Worm (Caenorhabditis elegans) whole organism, L4 larva: ENCODE measurements around the gene tctn-1.

Source experiments
- D1046.2 ChIP-seq: fragments of 200-800 bp; sonication (Bioruptor generic); IDR thresholded peaks from 2 replicates; pipeline ENCODE4 v1.3.6; 2022; ENCODE audit warnings: missing genetic modification characterization, missing compliant biosample characterization
- F26F4.8 ChIP-seq: fragments of 200-800 bp; sonication (Bioruptor generic); conservative IDR thresholded peaks from 2 replicates; pipeline ENCODE4 v1.3.6; 2022; ENCODE audit warnings: missing genetic modification characterization, missing compliant biosample characterization
- F37D6.2 ChIP-seq: sonication (generic microtip); optimal IDR thresholded peaks from 2 replicates; lab custom pipeline; 2016; ENCODE audit warnings: mild to moderate bottlenecking, missing genetic modification characterization, missing compliant biosample characterization
- F44E2.7 ChIP-seq: fragments of 200-800 bp; sonication (Bioruptor generic); IDR thresholded peaks from 2 replicates; pipeline ENCODE4 v2.1.2; 2022; ENCODE audit warnings: missing genetic modification characterization, missing compliant biosample characterization
- F49E8.2 ChIP-seq: sonication (generic microtip); optimal IDR thresholded peaks from 2 replicates; lab custom pipeline; 2016; ENCODE audit warnings: missing compliant biosample characterization, mild to moderate bottlenecking, missing genetic modification characterization, borderline replicate concordance
- T26A8.4 ChIP-seq: fragments of 200-800 bp; sonication (Bioruptor generic); IDR thresholded peaks from 2 replicates; pipeline ENCODE4 v1.3.6; 2022; ENCODE audit warnings: missing genetic modification characterization, missing compliant biosample characterization
- Y105C5A.15 ChIP-seq: fragments of 200-800 bp; sonication (Bioruptor generic); IDR thresholded peaks from 2 replicates; pipeline ENCODE4 v1.3.6; 2022; ENCODE audit warnings: missing genetic modification characterization, missing compliant biosample characterization
- Y75B8A.6 ChIP-seq: fragments of 200-800 bp; sonication (Bioruptor generic); IDR thresholded peaks from 2 replicates; pipeline ENCODE4 v1.3.6; 2022; ENCODE audit warnings: missing genetic modification reagents, missing genetic modification characterization, missing compliant biosample characterization
- ZK337.2 ChIP-seq: fragments of 200-800 bp; sonication (Bioruptor generic); IDR thresholded peaks from 2 replicates; pipeline ENCODE4 v1.3.6; 2022; ENCODE audit warnings: missing genetic modification reagents, missing genetic modification characterization, missing compliant biosample characterization
- ceh-20 ChIP-seq: fragments of 200-800 bp; sonication (Bioruptor generic); IDR thresholded peaks from 2 replicates; pipeline ENCODE4 v1.3.6; 2022; ENCODE audit warnings: missing genetic modification reagents, missing genetic modification characterization, missing compliant biosample characterization
- ctbp-1 ChIP-seq: fragments of 200-800 bp; sonication (Bioruptor generic); IDR thresholded peaks from 2 replicates; pipeline ENCODE4 v1.3.6; 2022; ENCODE audit warnings: missing genetic modification reagents, missing genetic modification characterization, missing compliant biosample characterization
- daf-16 ChIP-seq, 3 experiments: sonication (generic microtip); optimal IDR thresholded peaks; 2 replicates each; lab custom pipeline; 2016 to 2017; ENCODE audit warnings: missing genetic modification characterization in 3 of 3, missing genetic modification reagents in 3 of 3, mild to moderate bottlenecking in 2 of 3, missing compliant biosample characterization in 2 of 3, missing biosample characterization in 1 of 3, moderate library complexity in 1 of 3
- daf-8 ChIP-seq: fragments of 200-800 bp; sonication (Bioruptor generic); IDR thresholded peaks from 2 replicates; pipeline ENCODE4 v1.3.6; 2022; ENCODE audit warnings: missing genetic modification characterization, missing compliant biosample characterization
- fos-1 ChIP-seq: fragments of 150-350 bp; optimal IDR thresholded peaks from 2 replicates; lab custom pipeline; 2014; ENCODE audit warnings: missing biosample characterization, missing genetic modification characterization
- hlh-11 ChIP-seq: fragments of 200-800 bp; sonication (Bioruptor generic); optimal IDR thresholded peaks from 2 replicates; lab custom pipeline; 2018; ENCODE audit warnings: mild to moderate bottlenecking, missing genetic modification characterization, missing compliant biosample characterization
- lim-7 ChIP-seq: fragments of 200-800 bp; sonication (Bioruptor generic); IDR thresholded peaks from 2 replicates; pipeline ENCODE4 v1.3.6; 2022; ENCODE audit warnings: missing genetic modification characterization, missing compliant biosample characterization
- lin-29 ChIP-seq: fragments of 200-800 bp; sonication (Bioruptor generic); IDR thresholded peaks from 2 replicates; pipeline ENCODE4 v1.3.6; 2022; ENCODE audit warnings: missing genetic modification reagents, missing genetic modification characterization, missing compliant biosample characterization
- lin-38 ChIP-seq: fragments of 200-800 bp; sonication (Bioruptor generic); IDR thresholded peaks from 2 replicates; pipeline ENCODE4 v1.3.6; 2022; ENCODE audit warnings: missing genetic modification reagents, missing genetic modification characterization, missing compliant biosample characterization
- lsy-2 ChIP-seq, 2 experiments: fragments of 150-350 bp in 1 of 2; sonication (generic microtip) in 1 of 2; optimal IDR thresholded peaks; 2 replicates each; lab custom pipeline; 2014 to 2017; ENCODE audit warnings: missing biosample characterization in 2 of 2, missing genetic modification characterization in 2 of 2
- madf-5 ChIP-seq, 2 experiments: fragments of 200-800 bp; sonication (Bioruptor generic); IDR thresholded peaks; 2 replicates each; pipeline ENCODE4 v1.3.6; 2022; ENCODE audit warnings: missing compliant biosample characterization in 2 of 2, missing genetic modification characterization in 2 of 2
- madf-9 ChIP-seq: fragments of 200-800 bp; sonication (Bioruptor generic); conservative IDR thresholded peaks from 2 replicates; pipeline ENCODE4 v1.3.6; 2022; ENCODE audit warnings: missing genetic modification reagents, missing genetic modification characterization, missing compliant biosample characterization
- mdl-1 ChIP-seq, 2 experiments: fragments of 150-350 bp in 1 of 2; sonication (generic microtip) in 1 of 2; optimal IDR thresholded peaks; 2 replicates each; lab custom pipeline; 2014 to 2017; ENCODE audit warnings: missing biosample characterization in 2 of 2, missing genetic modification characterization in 2 of 2
- mes-2 ChIP-seq: sonication (generic microtip); optimal IDR thresholded peaks from 2 replicates; lab custom pipeline; 2016; ENCODE audit warnings: missing genotype, mild to moderate bottlenecking, missing genetic modification characterization, missing compliant biosample characterization; ENCODE audit not compliant: poor library complexity, severe bottlenecking
- nhr-41 ChIP-seq: fragments of 200-800 bp; sonication (Bioruptor generic); IDR thresholded peaks from 2 replicates; pipeline ENCODE4 v1.3.6; 2022; ENCODE audit warnings: missing genetic modification reagents, missing genetic modification characterization, missing compliant biosample characterization
- nhr-48 ChIP-seq: sonication (generic microtip); optimal IDR thresholded peaks from 2 replicates; lab custom pipeline; 2016; ENCODE audit warnings: mild to moderate bottlenecking, missing genetic modification characterization, missing compliant biosample characterization
- nhr-77 ChIP-seq: fragments of 150-350 bp; optimal IDR thresholded peaks from 2 replicates; lab custom pipeline; 2014; ENCODE audit warnings: missing biosample characterization, missing genetic modification characterization
- php-3 ChIP-seq: fragments of 200-800 bp; sonication (Bioruptor generic); IDR thresholded peaks from 2 replicates; pipeline ENCODE4 v1.3.6; 2022; ENCODE audit warnings: missing genetic modification reagents, missing genetic modification characterization, missing compliant biosample characterization
- rbr-2 ChIP-seq: sonication (generic microtip); optimal IDR thresholded peaks from 2 replicates; lab custom pipeline; 2016; ENCODE audit warnings: missing genotype, missing genetic modification characterization, missing compliant biosample characterization
- saeg-2 ChIP-seq: fragments of 200-800 bp; sonication (Bioruptor generic); IDR thresholded peaks from 2 replicates; pipeline ENCODE4 v1.3.6; 2022; ENCODE audit warnings: missing genetic modification reagents, missing genetic modification characterization, missing compliant biosample characterization
- set-16 ChIP-seq: fragments of 200-800 bp; sonication (Bioruptor generic); IDR thresholded peaks from 2 replicates; pipeline ENCODE4 v1.3.6; 2022; ENCODE audit warnings: missing genetic modification reagents, missing genetic modification characterization, missing compliant biosample characterization
- snpc-1.2 ChIP-seq: fragments of 200-800 bp; sonication (Bioruptor generic); IDR thresholded peaks from 2 replicates; pipeline ENCODE4 v1.3.6; 2022; ENCODE audit warnings: missing genetic modification reagents, missing genetic modification characterization, missing compliant biosample characterization
- snpc-4 ChIP-seq: fragments of 150-350 bp; optimal IDR thresholded peaks from 2 replicates; lab custom pipeline; 2014; ENCODE audit warnings: missing biosample characterization, missing genetic modification characterization
- spr-1 ChIP-seq: sonication (generic microtip); optimal IDR thresholded peaks from 2 replicates; lab custom pipeline; 2016; ENCODE audit warnings: mild to moderate bottlenecking, missing genetic modification characterization, missing compliant biosample characterization
- spr-3 ChIP-seq: fragments of 200-800 bp; sonication (Bioruptor generic); optimal IDR thresholded peaks from 2 replicates; lab custom pipeline; 2018; ENCODE audit warnings: mild to moderate bottlenecking, missing genetic modification characterization, missing compliant biosample characterization
- tag-97 ChIP-seq: fragments of 200-800 bp; sonication (Bioruptor generic); IDR thresholded peaks from 2 replicates; pipeline ENCODE4 v1.3.6; 2022; ENCODE audit warnings: missing genetic modification characterization, missing compliant biosample characterization
- unc-130 ChIP-seq: sonication (generic microtip); optimal IDR thresholded peaks from 2 replicates; lab custom pipeline; 2016; ENCODE audit warnings: missing genetic modification reagents, missing genetic modification characterization, missing compliant biosample characterization
- vab-7 ChIP-seq: fragments of 200-800 bp; sonication (Bioruptor generic); IDR thresholded peaks from 2 replicates; pipeline ENCODE4 v1.3.6; 2022; ENCODE audit warnings: missing genetic modification reagents, missing genetic modification characterization, missing compliant biosample characterization
- zip-11 ChIP-seq: fragments of 200-800 bp; sonication (Bioruptor generic); IDR thresholded peaks from 2 replicates; pipeline ENCODE4 v1.3.6; 2022; ENCODE audit warnings: missing genetic modification characterization, missing compliant biosample characterization

tctn-1 gene

DNA sequence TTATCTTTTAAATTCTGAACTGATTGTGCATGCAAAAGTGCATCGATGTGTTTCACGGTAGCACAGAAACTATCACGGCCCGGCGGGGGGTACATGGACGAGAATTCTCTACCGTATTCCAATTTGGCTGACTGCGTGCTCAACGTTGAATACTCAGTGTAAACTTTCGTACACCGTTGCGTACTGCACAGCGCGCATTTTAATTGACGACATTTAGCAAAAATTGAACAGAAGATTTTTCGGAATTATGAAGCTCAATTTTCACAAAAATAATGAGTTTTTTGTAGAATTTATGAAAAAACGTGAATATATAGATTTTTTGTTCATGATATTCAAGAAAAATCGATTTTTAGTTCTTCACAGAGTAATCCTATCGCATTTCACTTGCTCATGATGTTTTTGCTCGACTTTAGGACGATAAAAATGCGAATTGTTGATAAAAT lies 22.1 kb downstream of the tctn-1 start (continued):
- TF ChIP-seq rbr-2 (tag; lab: Kevin White, UChicago): peak; percentile 96
- TF ChIP-seq lin-29: peak; percentile 100
- peak; percentile 22 to 30 for TF ChIP-seq daf-16 (GFP tag; optimal IDR thresholded peaks at IDR 0.05; lab: Kevin White, UChicago)
- TF ChIP-seq daf-16 (tag; optimal IDR thresholded peaks at IDR 0.05; lab: Kevin White, UChicago): peak; percentile 16
- peak; percentile 93; the same call in 1 of the 2 replicates for TF ChIP-seq Y105C5A.15 (GFP tag; lab: Robert Waterston, UW)
- TF ChIP-seq F44E2.7: peak; percentile 92
- peak; percentile 99 for TF ChIP-seq D1046.2 (GFP tag; lab: Robert Waterston, UW)
- peak; percentile 99 for TF ChIP-seq nhr-41
- peak; percentile 49 for TF ChIP-seq F49E8.2 (tag; lab: Kevin White, UChicago)
- peak; percentile 68 for TF ChIP-seq spr-3 (GFP tag; lab: Kevin White, UChicago)
- TF ChIP-seq T26A8.4 (GFP tag; lab: Robert Waterston, UW): peak; percentile 100
- peak; percentile 100 for TF ChIP-seq ZK337.2 (GFP tag; lab: Robert Waterston, UW)
- TF ChIP-seq hlh-11 (tag; lab: Kevin White, UChicago): peak; percentile 86
- peak; percentile 100 for TF ChIP-seq vab-7
- 0 out of 2 replicates have a peak, but pooled peaks have one; percentile 53 for TF ChIP-seq F26F4.8
- peak; percentile 65; the same call in 1 of the 2 replicates for TF ChIP-seq lim-7 (GFP tag; lab: Robert Waterston, UW)
- peak; percentile 58 for TF ChIP-seq set-16 (GFP tag; lab: Robert Waterston, UW)
- peak; percentile 100 for TF ChIP-seq php-3 (GFP tag; lab: Robert Waterston, UW)
- TF ChIP-seq ctbp-1 (GFP tag; lab: Robert Waterston, UW): peak; percentile 99
- peak; percentile 59 for TF ChIP-seq nhr-77 (tag; lab: Kevin White, UChicago)
- peak; percentile 84 for TF ChIP-seq nhr-48
- TF ChIP-seq F37D6.2 (tag; lab: Kevin White, UChicago): peak; percentile 91
- peak; percentile 100 for TF ChIP-seq Y75B8A.6 (GFP tag; lab: Robert Waterston, UW)
- peak; percentile 89 for TF ChIP-seq spr-1 (tag; lab: Kevin White, UChicago)
- peak; percentile 100 for TF ChIP-seq lin-38 (GFP tag; lab: Robert Waterston, UW)
- TF ChIP-seq madf-5 (GFP tag; IDR thresholded peaks at IDR 0.05; lab: Robert Waterston, UW): peak; percentile 95 to 100
- peak; percentile 100 for TF ChIP-seq saeg-2 (GFP tag; lab: Robert Waterston, UW)
- peak; percentile 96 to 97 for TF ChIP-seq lsy-2 (tag; optimal IDR thresholded peaks at IDR 0.05; lab: Kevin White, UChicago)
- peak; percentile 100 for TF ChIP-seq daf-8 (GFP tag; lab: Robert Waterston, UW)
- peak; percentile 100 for TF ChIP-seq madf-9 (GFP tag; lab: Robert Waterston, UW)
- peak; percentile 93 for TF ChIP-seq snpc-1.2 (GFP tag; lab: Robert Waterston, UW)
- peak; percentile 100 for TF ChIP-seq ceh-20 (GFP tag; lab: Robert Waterston, UW)
- TF ChIP-seq mes-2 (tag; lab: Kevin White, UChicago): peak; percentile 80
- TF ChIP-seq tag-97 (GFP tag; lab: Robert Waterston, UW): peak; percentile 99
- TF ChIP-seq mdl-1 (tag; optimal IDR thresholded peaks at IDR 0.05; lab: Kevin White, UChicago): peak in 1 of 2 experiments; percentile 23
- peak; percentile 1 for TF ChIP-seq unc-130 (GFP tag; lab: Kevin White, UChicago)
- TF ChIP-seq, all 104 proteins: peak for 68; not testable (repeated sequence) for 36

DNA sequence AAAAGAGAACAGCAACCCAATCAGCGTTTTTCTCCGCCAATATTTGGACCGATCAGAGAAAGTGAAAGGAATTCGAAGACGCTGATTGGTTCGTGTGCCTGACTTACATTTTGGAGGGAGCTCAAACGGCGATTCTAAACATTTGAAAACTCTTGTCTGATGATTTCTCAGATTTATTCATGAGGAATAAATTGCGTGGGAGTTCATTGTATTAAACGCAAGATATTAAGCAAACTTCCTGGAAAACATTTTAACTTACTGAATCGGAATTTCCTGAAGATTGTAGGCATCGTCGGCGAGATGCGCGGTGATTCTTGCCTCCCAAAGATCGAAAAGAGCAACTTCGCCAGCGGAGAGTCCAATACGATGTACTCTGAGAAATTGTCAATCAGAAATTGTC lies 23.1 kb downstream of the tctn-1 start, which contains the start of gene K08F11.1:
Gene K08F11.1 (plus strand): TSS at position 301 of the 400 bp plus-strand sequence.
- TF ChIP-seq zip-11 (GFP tag; lab: Robert Waterston, UW) (no peak), snpc-4 (tag; lab: Kevin White, UChicago) (no peak), fos-1 (tag; lab: Kevin White, UChicago) (no peak)
